Worm (Caenorhabditis elegans) whole organism, L4 larva: Measurements from ENCODE around the gene F54H5.5.

Experiments
- D1046.2 ChIP-seq: fragments of 200-800 bp; sonication (Bioruptor generic); IDR thresholded peaks from 2 replicates; pipeline ENCODE4 v1.3.6; 2022; ENCODE audit warnings: missing genetic modification characterization, missing compliant biosample characterization
- F49E8.2 ChIP-seq: sonication (generic microtip); optimal IDR thresholded peaks from 2 replicates; lab custom pipeline; 2016; ENCODE audit warnings: missing compliant biosample characterization, mild to moderate bottlenecking, missing genetic modification characterization, borderline replicate concordance
- T26A8.4 ChIP-seq: fragments of 200-800 bp; sonication (Bioruptor generic); IDR thresholded peaks from 2 replicates; pipeline ENCODE4 v1.3.6; 2022; ENCODE audit warnings: missing genetic modification characterization, missing compliant biosample characterization
- Y48G9A.11 ChIP-seq: fragments of 200-800 bp; sonication (Bioruptor generic); IDR thresholded peaks from 2 replicates; pipeline ENCODE4 v1.3.6; 2022; ENCODE audit warnings: missing genetic modification reagents, missing genetic modification characterization, missing compliant biosample characterization
- ZK337.2 ChIP-seq: fragments of 200-800 bp; sonication (Bioruptor generic); IDR thresholded peaks from 2 replicates; pipeline ENCODE4 v1.3.6; 2022; ENCODE audit warnings: missing genetic modification reagents, missing genetic modification characterization, missing compliant biosample characterization
- arid-1 ChIP-seq: fragments of 200-800 bp; sonication (Bioruptor generic); conservative IDR thresholded peaks from 2 replicates; pipeline ENCODE4 v1.3.6; 2022; ENCODE audit warnings: missing genetic modification reagents, missing genetic modification characterization, missing compliant biosample characterization
- ceh-28 ChIP-seq: fragments of 150-350 bp; optimal IDR thresholded peaks from 2 replicates; lab custom pipeline; 2014; ENCODE audit warnings: missing biosample characterization, missing genetic modification reagents, missing genetic modification characterization
- ceh-62 ChIP-seq: sonication (generic microtip); optimal IDR thresholded peaks from 2 replicates; lab custom pipeline; 2017; ENCODE audit warnings: missing biosample characterization, missing genetic modification characterization
- ces-1 ChIP-seq: fragments of 150-350 bp; sonication (generic microtip); optimal IDR thresholded peaks from 4 replicates; lab custom pipeline; 2014; ENCODE audit warnings: missing biosample characterization, missing genetic modification reagents, missing genetic modification characterization
- daf-16 ChIP-seq, 3 experiments: sonication (generic microtip); optimal IDR thresholded peaks; 2 replicates each; lab custom pipeline; 2016 to 2017; ENCODE audit warnings: missing genetic modification characterization in 3 of 3, missing genetic modification reagents in 3 of 3, mild to moderate bottlenecking in 2 of 3, missing compliant biosample characterization in 2 of 3, missing biosample characterization in 1 of 3, moderate library complexity in 1 of 3
- daf-8 ChIP-seq: fragments of 200-800 bp; sonication (Bioruptor generic); IDR thresholded peaks from 2 replicates; pipeline ENCODE4 v1.3.6; 2022; ENCODE audit warnings: missing genetic modification characterization, missing compliant biosample characterization
- dmd-9 ChIP-seq: fragments of 200-800 bp; sonication (Bioruptor generic); IDR thresholded peaks from 2 replicates; pipeline ENCODE4 v1.3.6; 2022; ENCODE audit warnings: missing genetic modification reagents, missing genetic modification characterization, missing compliant biosample characterization
- dve-1 ChIP-seq: sonication (generic microtip); optimal IDR thresholded peaks from 2 replicates; lab custom pipeline; 2017; ENCODE audit warnings: antibody characterized with exemption, mild to moderate bottlenecking, missing genetic modification characterization, missing compliant biosample characterization; ENCODE audit not compliant: insufficient read depth
- fkh-10 ChIP-seq: fragments of 150-350 bp; optimal IDR thresholded peaks from 2 replicates; lab custom pipeline; 2014; ENCODE audit warnings: missing biosample characterization, missing genetic modification reagents, missing genetic modification characterization
- gei-8 ChIP-seq: fragments of 200-800 bp; sonication (Bioruptor generic); optimal IDR thresholded peaks from 2 replicates; lab custom pipeline; 2018; ENCODE audit warnings: mild to moderate bottlenecking, missing genetic modification characterization, missing compliant biosample characterization
- hlh-11 ChIP-seq: fragments of 200-800 bp; sonication (Bioruptor generic); optimal IDR thresholded peaks from 2 replicates; lab custom pipeline; 2018; ENCODE audit warnings: mild to moderate bottlenecking, missing genetic modification characterization, missing compliant biosample characterization
- jun-1 ChIP-seq: fragments of 150-350 bp; optimal IDR thresholded peaks from 2 replicates; lab custom pipeline; 2014; ENCODE audit warnings: missing biosample characterization, missing genetic modification reagents, missing genetic modification characterization
- lim-7 ChIP-seq: fragments of 200-800 bp; sonication (Bioruptor generic); IDR thresholded peaks from 2 replicates; pipeline ENCODE4 v1.3.6; 2022; ENCODE audit warnings: missing genetic modification characterization, missing compliant biosample characterization
- lin-1 ChIP-seq: fragments of 200-800 bp; sonication (Bioruptor generic); IDR thresholded peaks from 2 replicates; pipeline ENCODE4 v1.3.6; 2022; ENCODE audit warnings: missing genetic modification reagents, missing genetic modification characterization, missing compliant biosample characterization
- lin-29 ChIP-seq: fragments of 200-800 bp; sonication (Bioruptor generic); IDR thresholded peaks from 2 replicates; pipeline ENCODE4 v1.3.6; 2022; ENCODE audit warnings: missing genetic modification reagents, missing genetic modification characterization, missing compliant biosample characterization
- lin-38 ChIP-seq: fragments of 200-800 bp; sonication (Bioruptor generic); IDR thresholded peaks from 2 replicates; pipeline ENCODE4 v1.3.6; 2022; ENCODE audit warnings: missing genetic modification reagents, missing genetic modification characterization, missing compliant biosample characterization
- lsy-2 ChIP-seq, 2 experiments: fragments of 150-350 bp in 1 of 2; sonication (generic microtip) in 1 of 2; optimal IDR thresholded peaks; 2 replicates each; lab custom pipeline; 2014 to 2017; ENCODE audit warnings: missing biosample characterization in 2 of 2, missing genetic modification characterization in 2 of 2
- madf-5 ChIP-seq, 2 experiments: fragments of 200-800 bp; sonication (Bioruptor generic); IDR thresholded peaks; 2 replicates each; pipeline ENCODE4 v1.3.6; 2022; ENCODE audit warnings: missing compliant biosample characterization in 2 of 2, missing genetic modification characterization in 2 of 2
- mdt-29 ChIP-seq: fragments of 200-800 bp; sonication (Bioruptor generic); IDR thresholded peaks from 2 replicates; pipeline ENCODE4 v1.3.6; 2022; ENCODE audit warnings: missing genetic modification reagents, missing genetic modification characterization, missing compliant biosample characterization
- mes-2 ChIP-seq: sonication (generic microtip); optimal IDR thresholded peaks from 2 replicates; lab custom pipeline; 2016; ENCODE audit warnings: missing genotype, mild to moderate bottlenecking, missing genetic modification characterization, missing compliant biosample characterization; ENCODE audit not compliant: poor library complexity, severe bottlenecking
- mxl-2 ChIP-seq: fragments of 200-800 bp; sonication (Bioruptor generic); conservative IDR thresholded peaks from 2 replicates; pipeline ENCODE4 v1.3.6; 2022; ENCODE audit warnings: missing genetic modification reagents, missing genetic modification characterization, missing compliant biosample characterization
- nhr-10 ChIP-seq: fragments of 150-350 bp; optimal IDR thresholded peaks from 2 replicates; lab custom pipeline; 2014; ENCODE audit warnings: missing biosample characterization, missing genetic modification characterization
- nhr-11 ChIP-seq: fragments of 150-350 bp; optimal IDR thresholded peaks from 2 replicates; lab custom pipeline; 2014; ENCODE audit warnings: missing biosample characterization, missing genetic modification characterization
- nhr-237 ChIP-seq: sonication (generic microtip); optimal IDR thresholded peaks from 2 replicates; lab custom pipeline; 2017; ENCODE audit warnings: missing biosample characterization, missing genetic modification characterization
- nhr-25 ChIP-seq: sonication (generic microtip); optimal IDR thresholded peaks from 2 replicates; lab custom pipeline; 2017; ENCODE audit warnings: missing genetic modification characterization, mild to moderate bottlenecking, missing compliant biosample characterization, antibody characterized with exemption, moderate library complexity, borderline replicate concordance; ENCODE audit not compliant: insufficient read depth
- nhr-41 ChIP-seq: fragments of 200-800 bp; sonication (Bioruptor generic); IDR thresholded peaks from 2 replicates; pipeline ENCODE4 v1.3.6; 2022; ENCODE audit warnings: missing genetic modification reagents, missing genetic modification characterization, missing compliant biosample characterization
- nhr-76 ChIP-seq: fragments of 150-350 bp; optimal IDR thresholded peaks from 2 replicates; lab custom pipeline; 2014; ENCODE audit warnings: missing biosample characterization, missing genetic modification characterization
- nhr-77 ChIP-seq: fragments of 150-350 bp; optimal IDR thresholded peaks from 2 replicates; lab custom pipeline; 2014; ENCODE audit warnings: missing biosample characterization, missing genetic modification characterization
- rbr-2 ChIP-seq: sonication (generic microtip); optimal IDR thresholded peaks from 2 replicates; lab custom pipeline; 2016; ENCODE audit warnings: missing genotype, missing genetic modification characterization, missing compliant biosample characterization
- sdz-12 ChIP-seq: fragments of 200-800 bp; sonication (Bioruptor generic); optimal IDR thresholded peaks from 2 replicates; lab custom pipeline; 2018; ENCODE audit warnings: mild to moderate bottlenecking, missing genetic modification characterization, missing compliant biosample characterization
- snpc-1.2 ChIP-seq: fragments of 200-800 bp; sonication (Bioruptor generic); IDR thresholded peaks from 2 replicates; pipeline ENCODE4 v1.3.6; 2022; ENCODE audit warnings: missing genetic modification reagents, missing genetic modification characterization, missing compliant biosample characterization
- tag-97 ChIP-seq: fragments of 200-800 bp; sonication (Bioruptor generic); IDR thresholded peaks from 2 replicates; pipeline ENCODE4 v1.3.6; 2022; ENCODE audit warnings: missing genetic modification characterization, missing compliant biosample characterization
- unc-130 ChIP-seq: sonication (generic microtip); optimal IDR thresholded peaks from 2 replicates; lab custom pipeline; 2016; ENCODE audit warnings: missing genetic modification reagents, missing genetic modification characterization, missing compliant biosample characterization
- unc-39 ChIP-seq: sonication (generic microtip); optimal IDR thresholded peaks from 2 replicates; lab custom pipeline; 2017; ENCODE audit warnings: missing biosample characterization, missing genetic modification characterization
- unc-62 ChIP-seq, 3 experiments: fragments of 150-350 bp in 1 of 3; sonication (generic microtip); optimal IDR thresholded peaks in 2 of 3; peaks in 1 of 3; 1 replicate in 1 of 3; 2 replicates in 2 of 3; lab custom pipeline; 2014 to 2017; ENCODE audit warnings: missing biosample characterization in 3 of 3, missing genetic modification characterization in 3 of 3, missing genetic modification reagents in 3 of 3, missing genotype in 1 of 3
- zag-1 ChIP-seq: fragments of 150-350 bp; optimal IDR thresholded peaks from 2 replicates; lab custom pipeline; 2014; ENCODE audit warnings: missing biosample characterization, missing genetic modification characterization

The F54H5.5 gene

DNA sequence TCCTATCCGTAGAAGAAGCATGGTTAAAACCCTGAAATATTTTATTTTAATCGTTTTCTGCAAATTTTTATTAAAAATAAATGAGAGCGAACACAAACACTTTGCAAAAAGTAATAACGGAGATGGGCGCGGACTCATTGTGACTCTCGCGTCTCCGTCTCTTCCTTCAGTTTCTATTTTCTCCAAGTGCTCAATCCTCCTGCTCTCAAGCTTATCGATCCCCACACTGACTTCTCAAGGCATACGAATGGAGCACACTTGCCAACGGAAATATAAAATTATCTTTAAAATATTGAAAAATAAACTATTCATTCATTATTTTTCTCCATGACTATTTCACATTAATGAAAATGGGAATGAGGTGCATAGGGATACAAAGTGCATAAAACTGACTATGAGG, 29.0 kb downstream of the F54H5.5 start, which contains the start of gene dnj-8 (continued):
- TF ChIP-seq nhr-10 (tag; lab: Kevin White, UChicago), result no peak

DNA sequence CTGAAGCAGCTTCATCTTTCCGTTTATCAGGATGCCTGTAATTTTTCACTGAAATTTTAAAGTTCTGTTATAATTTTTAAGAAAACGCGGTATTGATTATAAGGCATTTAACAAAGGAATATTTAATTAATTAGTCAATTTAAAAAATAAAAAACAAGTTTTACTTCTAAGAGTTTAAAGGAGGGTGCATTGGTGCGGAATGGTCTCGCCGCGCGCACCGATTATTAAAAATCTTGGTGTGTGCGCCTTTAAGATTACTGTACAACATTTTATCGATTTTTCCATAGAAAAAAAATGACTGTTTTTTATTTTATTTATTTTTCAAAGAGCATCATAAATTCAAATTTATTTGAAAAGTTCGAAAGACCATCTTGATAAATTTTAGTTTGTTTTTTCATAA, 29.6 kb downstream of the F54H5.5 start:
- TF ChIP-seq snpc-1.2 (GFP tag; lab: Robert Waterston, UW) (0 out of 2 replicates have a peak, but pooled peaks have one; percentile 30), nhr-25 (tag; lab: Kevin White, UChicago) (no peak), zag-1 (tag; lab: Kevin White, UChicago) (no peak)
- TF ChIP-seq, all 104 proteins: peak for 1

DNA sequence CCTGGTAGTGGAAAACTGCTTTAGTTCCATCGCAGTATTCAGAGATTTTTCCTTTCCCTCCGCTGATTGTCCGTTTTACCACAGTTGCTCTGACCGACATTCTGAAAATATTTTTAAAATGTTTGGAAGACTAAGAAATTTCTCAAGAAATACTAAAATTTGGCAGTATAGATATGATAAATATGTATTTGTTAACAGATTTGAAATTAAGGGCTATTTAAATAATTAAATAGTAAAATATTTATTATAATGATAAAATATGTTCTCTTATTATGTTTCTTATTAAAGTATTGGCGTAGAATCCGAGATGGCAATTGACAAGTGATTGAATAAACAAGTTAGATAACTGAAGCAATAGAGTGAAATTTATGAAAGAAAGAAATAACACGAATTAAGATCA, 32.9 kb downstream of the F54H5.5 start, which contains the start of gene aipr-1:
TSS of gene aipr-1 (minus strand) at position 101 of the 400 bp plus-strand sequence.
- TF ChIP-seq ceh-62 (tag; lab: Kevin White, UChicago), result no peak
- no peak for TF ChIP-seq daf-16 (GFP tag; optimal IDR thresholded peaks at IDR 0.05; lab: Kevin White, UChicago)
- no peak for TF ChIP-seq daf-16 (tag; optimal IDR thresholded peaks at IDR 0.05; lab: Kevin White, UChicago)
- no peak for TF ChIP-seq mdt-29 (GFP tag; lab: Robert Waterston, UW)
- no peak for TF ChIP-seq nhr-77 (tag; lab: Kevin White, UChicago)
- TF ChIP-seq lin-29 (GFP tag; lab: Robert Waterston, UW), result no peak
- TF ChIP-seq Y48G9A.11 (GFP tag; lab: Robert Waterston, UW), result no peak
- no peak for TF ChIP-seq nhr-41 (GFP tag; lab: Robert Waterston, UW)
- no peak for TF ChIP-seq nhr-237 (tag; lab: Kevin White, UChicago)
- TF ChIP-seq fkh-10 (GFP tag; lab: Kevin White, UChicago), result no peak
- no peak for TF ChIP-seq unc-130 (GFP tag; lab: Kevin White, UChicago)
- no peak for TF ChIP-seq unc-62 (GFP tag; optimal IDR thresholded peaks at IDR 0.05 in 1 of 2; lab: Kevin White, UChicago)
- TF ChIP-seq unc-62 (tag; optimal IDR thresholded peaks at IDR 0.05; lab: Kevin White, UChicago), result no peak
- TF ChIP-seq hlh-11 (tag; lab: Kevin White, UChicago), result no peak

ce11 chrII:6592251-6592650, 34.8 kb downstream of the F54H5.5 start, which contains the start of gene C56C10.9:
TSS of gene C56C10.9 (minus strand) at chrII:6592351.
- no peak for TF ChIP-seq ceh-28
- no peak for TF ChIP-seq gei-8 (GFP tag; lab: Kevin White, UChicago)
- TF ChIP-seq sdz-12 (GFP tag; lab: Kevin White, UChicago), result no peak
- no peak for TF ChIP-seq nhr-76
- no peak for TF ChIP-seq mes-2 (tag; lab: Kevin White, UChicago)
- no peak for TF ChIP-seq D1046.2 (GFP tag; lab: Robert Waterston, UW)
- no peak for TF ChIP-seq nhr-41 (GFP tag; lab: Robert Waterston, UW)
- TF ChIP-seq ces-1 (GFP tag; lab: Kevin White, UChicago), result no peak
- TF ChIP-seq daf-8, result no peak

ce11 chrII:6591000-6591399, 36.1 kb downstream of the F54H5.5 start:
- TF ChIP-seq nhr-11 (tag; lab: Kevin White, UChicago), result no peak
- TF ChIP-seq mxl-2, result no peak
- no peak for TF ChIP-seq lsy-2 (tag; optimal IDR thresholded peaks at IDR 0.05; lab: Kevin White, UChicago)
- no peak for TF ChIP-seq unc-62 (GFP tag; optimal IDR thresholded peaks at IDR 0.05 in 1 of 2; lab: Kevin White, UChicago)
- no peak for TF ChIP-seq unc-62 (tag; optimal IDR thresholded peaks at IDR 0.05; lab: Kevin White, UChicago)
- no peak for TF ChIP-seq unc-39 (tag; lab: Kevin White, UChicago)
- no peak for TF ChIP-seq dmd-9
- no peak for TF ChIP-seq ceh-28
- peak; percentile 50; the same call in 1 of the 2 replicates for TF ChIP-seq Y48G9A.11 (GFP tag; lab: Robert Waterston, UW)
- TF ChIP-seq jun-1 (tag; lab: Kevin White, UChicago), result no peak
- no peak for TF ChIP-seq F49E8.2
- peak; percentile 41 for TF ChIP-seq lin-38 (GFP tag; lab: Robert Waterston, UW)
- no peak for TF ChIP-seq nhr-10 (tag; lab: Kevin White, UChicago)
- no peak for TF ChIP-seq D1046.2 (GFP tag; lab: Robert Waterston, UW)
- no peak for TF ChIP-seq ZK337.2
- TF ChIP-seq rbr-2, result no peak
- no peak for TF ChIP-seq lin-1 (GFP tag; lab: Robert Waterston, UW)
- peak; percentile 30; the same call in 1 of the 2 replicates for TF ChIP-seq T26A8.4 (GFP tag; lab: Robert Waterston, UW)
- no peak for TF ChIP-seq dve-1
- no peak for TF ChIP-seq daf-16 (GFP tag; optimal IDR thresholded peaks at IDR 0.05; lab: Kevin White, UChicago)
- TF ChIP-seq daf-16 (tag; optimal IDR thresholded peaks at IDR 0.05; lab: Kevin White, UChicago), result peak; percentile 19
- no peak for TF ChIP-seq tag-97
- TF ChIP-seq lim-7 (GFP tag; lab: Robert Waterston, UW), result no peak
- no peak for TF ChIP-seq ces-1 (GFP tag; lab: Kevin White, UChicago)
- no peak for TF ChIP-seq madf-5 (GFP tag; IDR thresholded peaks at IDR 0.05; lab: Robert Waterston, UW)
- peak; percentile 47; the same call in 1 of the 2 replicates for TF ChIP-seq arid-1 (GFP tag; lab: Robert Waterston, UW)
